Worm (Caenorhabditis elegans) whole organism, L4/young adult: Measurements from ENCODE around the gene F23A7.5.
A peak's percentile ranks its signal among the peaks of the same experiment; 100 is the strongest.

ENCODE experiments used
- W03F9.2 ChIP-seq: fragments of 150-350 bp; optimal IDR thresholded peaks from 2 replicates; lab custom pipeline; 2014; ENCODE audit warnings: missing biosample characterization, missing genetic modification characterization
- dao-5 ChIP-seq: sonication (generic microtip); optimal IDR thresholded peaks from 2 replicates; lab custom pipeline; 2016; ENCODE audit warnings: missing genotype, missing genetic modification characterization, moderate library complexity, missing compliant biosample characterization

DNA sequence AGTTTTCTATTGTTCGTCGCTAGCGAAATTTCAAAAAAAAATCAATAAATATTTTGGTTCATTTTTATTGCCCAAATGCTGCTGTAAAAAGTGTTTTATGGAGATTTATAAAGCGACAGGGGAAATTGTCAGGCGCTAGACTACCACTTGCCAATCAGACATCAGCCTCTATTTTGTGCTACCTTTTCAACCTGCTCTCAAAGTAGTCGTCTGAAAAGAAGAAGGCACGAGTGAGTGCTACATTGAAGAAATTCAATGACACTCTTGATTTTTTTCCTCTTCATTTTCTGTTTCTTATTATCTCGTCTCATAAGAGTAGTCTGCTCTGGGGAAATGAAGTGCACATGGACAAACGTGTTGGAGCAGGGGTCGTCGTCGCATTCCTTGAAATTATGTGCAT is 22.8 kb upstream of the F23A7.5 start:
- TF ChIP-seq dao-5 = no peak
- peak; percentile 47 for TF ChIP-seq W03F9.2 (tag; lab: Kevin White, UChicago)
